Fruit fly (Drosophila melanogaster) whole organism, embryonic: ENCODE measurements around the gene Iru.

ENCODE experiments used
- Abd-B ChIP-seq: fragments of 200-800 bp; sonication (Bioruptor generic); optimal IDR thresholded peaks from 2 replicates; lab custom pipeline; 2018; ENCODE audit warnings: missing biosample characterization, mild to moderate bottlenecking, missing genetic modification characterization, moderate library complexity
- Asciz ChIP-seq: fragments of 200-800 bp; sonication (Bioruptor generic); optimal IDR thresholded peaks from 2 replicates; lab custom pipeline; 2017; ENCODE audit warnings: missing biosample characterization, mild to moderate bottlenecking, missing genetic modification characterization, missing genetic modification reagents
- CG1024 ChIP-seq: fragments of 200-800 bp; sonication (Bioruptor generic); IDR thresholded peaks from 2 replicates; pipeline ENCODE4 v1.3.6; 2022; ENCODE audit warnings: missing biosample characterization, missing genetic modification characterization
- CG11398 ChIP-seq: fragments of 200-800 bp; sonication (Bioruptor generic); optimal IDR thresholded peaks from 2 replicates; lab custom pipeline; 2016; ENCODE audit warnings: missing biosample characterization, missing genetic modification characterization
- CG11504 ChIP-seq: fragments of 200-800 bp; sonication (Bioruptor generic); optimal IDR thresholded peaks from 3 replicates; lab custom pipeline; 2019; ENCODE audit warnings: missing biosample characterization, mild to moderate bottlenecking, missing genetic modification characterization, moderate library complexity
- CG12236 ChIP-seq: fragments of 200-800 bp; sonication (Bioruptor generic); optimal IDR thresholded peaks from 2 replicates; lab custom pipeline; 2016; ENCODE audit warnings: missing biosample characterization, missing genetic modification characterization
- CG12299 ChIP-seq: fragments of 200-800 bp; sonication (Bioruptor generic); optimal IDR thresholded peaks from 2 replicates; lab custom pipeline; 2018; ENCODE audit warnings: missing biosample characterization, mild to moderate bottlenecking, missing genetic modification characterization
- CG13624 ChIP-seq: fragments of 200-800 bp; sonication (Bioruptor generic); optimal IDR thresholded peaks from 2 replicates; lab custom pipeline; 2016; ENCODE audit warnings: missing biosample characterization, missing genetic modification characterization
- CG15479 ChIP-seq: fragments of 200-800 bp; sonication (Bioruptor generic); optimal IDR thresholded peaks from 3 replicates; lab custom pipeline; 2019; ENCODE audit warnings: missing biosample characterization, mild to moderate bottlenecking, missing genetic modification characterization, moderate library complexity
- CG16779 ChIP-seq: fragments of 200-800 bp; sonication (Bioruptor generic); IDR thresholded peaks from 2 replicates; pipeline ENCODE4 v1.3.6; 2022; ENCODE audit warnings: missing biosample characterization, missing genetic modification characterization
- CG17829 ChIP-seq: fragments of 200-800 bp; optimal IDR thresholded peaks from 2 replicates; lab custom pipeline; 2019; ENCODE audit warnings: missing biosample characterization, mild to moderate bottlenecking, missing genetic modification characterization, moderate library complexity
- CG18476 ChIP-seq: fragments of 200-800 bp; sonication (Bioruptor generic); optimal IDR thresholded peaks from 2 replicates; lab custom pipeline; 2016; ENCODE audit warnings: missing biosample characterization, mild to moderate bottlenecking, missing genetic modification characterization
- CG31441 ChIP-seq: fragments of 200-800 bp; sonication (Bioruptor generic); IDR thresholded peaks from 2 replicates; pipeline ENCODE4 v1.3.6; 2022; ENCODE audit warnings: missing biosample characterization, missing genetic modification characterization
- CG32772 ChIP-seq: fragments of 200-800 bp; sonication (Bioruptor generic); IDR thresholded peaks from 2 replicates; pipeline ENCODE4 v1.3.6; 2022; ENCODE audit warnings: missing biosample characterization, missing genetic modification characterization
- CG4282 ChIP-seq: fragments of 200-800 bp; sonication (Bioruptor generic); optimal IDR thresholded peaks from 2 replicates; lab custom pipeline; 2016; ENCODE audit warnings: missing biosample characterization, missing genetic modification characterization
- CG6683 ChIP-seq: fragments of 200-800 bp; sonication (Bioruptor generic); optimal IDR thresholded peaks from 2 replicates; lab custom pipeline; 2017; ENCODE audit warnings: missing biosample characterization, mild to moderate bottlenecking, missing genetic modification characterization, missing genetic modification reagents
- CG7786 ChIP-seq: fragments of 200-800 bp; sonication (Bioruptor generic); optimal IDR thresholded peaks from 2 replicates; lab custom pipeline; 2016; ENCODE audit warnings: missing biosample characterization, missing genetic modification characterization
- CG8290 ChIP-seq, 3 experiments: fragments of 200-800 bp; sonication (Bioruptor generic); optimal IDR thresholded peaks; 2 replicates each; lab custom pipeline; 2016 to 2019; ENCODE audit warnings: missing biosample characterization in 3 of 3, missing genetic modification characterization in 3 of 3, mild to moderate bottlenecking in 2 of 3, moderate library complexity in 1 of 3
- CG9817 ChIP-seq: fragments of 200-800 bp; sonication (Bioruptor generic); optimal IDR thresholded peaks from 2 replicates; lab custom pipeline; 2018; ENCODE audit warnings: missing biosample characterization, mild to moderate bottlenecking, missing genetic modification characterization, moderate library complexity
- CHES-1-like ChIP-seq: fragments of 200-800 bp; sonication (Bioruptor generic); optimal IDR thresholded peaks from 2 replicates; lab custom pipeline; 2016; ENCODE audit warnings: missing biosample characterization, missing genetic modification characterization
- D19A ChIP-seq: fragments of 200-800 bp; optimal IDR thresholded peaks from 3 replicates; lab custom pipeline; 2019; ENCODE audit warnings: missing biosample characterization, mild to moderate bottlenecking, missing genetic modification characterization, moderate library complexity
- H15 ChIP-seq: fragments of 200-800 bp; sonication (Bioruptor generic); IDR thresholded peaks from 3 replicates; pipeline ENCODE4 v1.3.6; 2022; ENCODE audit warnings: missing biosample characterization, missing genetic modification characterization
- H2.0 ChIP-seq: fragments of 200-800 bp; sonication (Bioruptor generic); IDR thresholded peaks from 2 replicates; pipeline ENCODE4 v1.3.6; 2022; ENCODE audit warnings: missing biosample characterization, missing genetic modification characterization
- HLHmδ ChIP-seq: fragments of 200-800 bp; sonication (Bioruptor generic); optimal IDR thresholded peaks from 2 replicates; lab custom pipeline; 2018; ENCODE audit warnings: missing biosample characterization, mild to moderate bottlenecking, missing genetic modification characterization, moderate library complexity
- Med ChIP-seq: fragments of 200-800 bp; sonication (Bioruptor generic); peaks from one replicate; lab custom pipeline; 2016; ENCODE audit warnings: missing biosample characterization, missing genetic modification characterization, mild to moderate bottlenecking, inconsistent platforms, moderate library complexity
- Meics ChIP-seq: fragments of 200-800 bp; sonication (Bioruptor generic); optimal IDR thresholded peaks from 2 replicates; lab custom pipeline; 2017; ENCODE audit warnings: missing biosample characterization, mild to moderate bottlenecking, missing genetic modification characterization
- Ravus ChIP-seq: fragments of 200-800 bp; sonication (Bioruptor generic); IDR thresholded peaks from 2 replicates; pipeline ENCODE4 v1.3.6; 2022; ENCODE audit warnings: missing biosample characterization, missing genetic modification characterization
- Rfx ChIP-seq: fragments of 200-800 bp; sonication (Bioruptor generic); IDR thresholded peaks from 2 replicates; pipeline ENCODE4 v1.3.6; 2022; ENCODE audit warnings: missing biosample characterization, missing genetic modification characterization
- Rx ChIP-seq: fragments of 200-800 bp; sonication (Bioruptor generic); IDR thresholded peaks from 2 replicates; pipeline ENCODE4 v1.3.6; 2022; ENCODE audit warnings: missing biosample characterization, missing genetic modification characterization
- Stat92E ChIP-seq, 3 experiments: fragments of >200 bp in 2 of 3; fragments of 200-800 bp in 1 of 3; sonication (Bioruptor generic) in 1 of 3; optimal IDR thresholded peaks; 2 replicates each; lab custom pipeline; 2017 to 2019; ENCODE audit warnings: missing biosample characterization in 3 of 3, missing genetic modification characterization in 3 of 3, mild to moderate bottlenecking in 1 of 3, moderate library complexity in 1 of 3
- Xrp1 ChIP-seq: fragments of 200-800 bp; sonication (Bioruptor generic); IDR thresholded peaks from 2 replicates; pipeline ENCODE4 v1.3.6; 2022; ENCODE audit warnings: missing biosample characterization, missing genetic modification characterization
- ac ChIP-seq: fragments of 200-800 bp; sonication (Bioruptor generic); optimal IDR thresholded peaks from 3 replicates; lab custom pipeline; 2017; ENCODE audit warnings: missing biosample characterization, mild to moderate bottlenecking, missing genetic modification characterization
- crc ChIP-seq: fragments of 200-800 bp; sonication (Bioruptor generic); optimal IDR thresholded peaks from 2 replicates; lab custom pipeline; 2016; ENCODE audit warnings: missing biosample characterization, missing genetic modification characterization
- cwo ChIP-seq: fragments of 200-800 bp; sonication (Bioruptor generic); optimal IDR thresholded peaks from 3 replicates; lab custom pipeline; 2017; ENCODE audit warnings: missing biosample characterization, missing genetic modification characterization, mild to moderate bottlenecking, moderate library complexity, missing genetic modification reagents
- ems ChIP-seq: fragments of 200-800 bp; sonication (Bioruptor generic); optimal IDR thresholded peaks from 3 replicates; lab custom pipeline; 2016; ENCODE audit warnings: missing biosample characterization, missing genetic modification characterization
- en ChIP-seq: fragments of 200-800 bp; sonication (Bioruptor generic); optimal IDR thresholded peaks from 2 replicates; lab custom pipeline; 2016; ENCODE audit warnings: missing biosample characterization, missing genetic modification characterization
- eyg ChIP-seq: fragments of 200-800 bp; sonication (Bioruptor generic); optimal IDR thresholded peaks from 3 replicates; lab custom pipeline; 2016; ENCODE audit warnings: missing biosample characterization, missing genetic modification characterization
- grau ChIP-seq: fragments of 200-800 bp; optimal IDR thresholded peaks from 3 replicates; lab custom pipeline; 2019; ENCODE audit warnings: missing biosample characterization, mild to moderate bottlenecking, missing genetic modification characterization, moderate library complexity
- gsb-n ChIP-seq: fragments of 200-800 bp; sonication (Bioruptor generic); optimal IDR thresholded peaks from 3 replicates; lab custom pipeline; 2018; ENCODE audit warnings: missing biosample characterization, mild to moderate bottlenecking, missing genetic modification characterization
- insv ChIP-seq, 2 experiments: fragments of 200-800 bp; sonication (Bioruptor generic); optimal IDR thresholded peaks; 3 replicates each; lab custom pipeline; 2016 to 2018; ENCODE audit warnings: missing biosample characterization in 2 of 2, missing genetic modification characterization in 2 of 2
- nerfin-2 ChIP-seq: fragments of 200-800 bp; sonication (Bioruptor generic); IDR thresholded peaks from 2 replicates; pipeline ENCODE4 v1.3.6; 2022; ENCODE audit warnings: missing biosample characterization, missing genetic modification characterization; ENCODE audit not compliant: partially characterized antibody
- p53 ChIP-seq: fragments of 200-800 bp; sonication (Bioruptor generic); optimal IDR thresholded peaks from 2 replicates; lab custom pipeline; 2016; ENCODE audit warnings: missing biosample characterization, missing genetic modification characterization
- sens ChIP-seq: fragments of 200-800 bp; sonication (Bioruptor generic); peaks from one replicate; lab custom pipeline; 2016; ENCODE audit warnings: missing biosample characterization, missing genetic modification characterization
- sna ChIP-seq: fragments of 200-800 bp; sonication (Bioruptor generic); IDR thresholded peaks from 2 replicates; pipeline ENCODE4 v1.3.6; 2022; ENCODE audit warnings: missing biosample characterization, missing genetic modification characterization; ENCODE audit not compliant: partially characterized antibody
- sqz ChIP-seq: fragments of 200-800 bp; sonication (Bioruptor generic); optimal IDR thresholded peaks from 3 replicates; lab custom pipeline; 2018; ENCODE audit warnings: missing biosample characterization, mild to moderate bottlenecking, missing genetic modification characterization
- tio ChIP-seq: fragments of 200-800 bp; sonication (Bioruptor generic); optimal IDR thresholded peaks from 2 replicates; lab custom pipeline; 2017; ENCODE audit warnings: missing biosample characterization, missing genetic modification characterization, inconsistent platforms
- trh ChIP-seq: fragments of 200-800 bp; sonication (Bioruptor generic); optimal IDR thresholded peaks from 2 replicates; lab custom pipeline; 2016; ENCODE audit warnings: missing biosample characterization, missing genetic modification characterization
- twi ChIP-seq: fragments of 200-800 bp; optimal IDR thresholded peaks from 2 replicates; lab custom pipeline; 2019; ENCODE audit warnings: missing biosample characterization, mild to moderate bottlenecking, missing genetic modification characterization, moderate library complexity
- tx ChIP-seq: fragments of 200-800 bp; sonication (Bioruptor generic); optimal IDR thresholded peaks from 2 replicates; lab custom pipeline; 2016; ENCODE audit warnings: missing biosample characterization, missing genetic modification characterization
- vvl ChIP-seq: fragments of 200-800 bp; sonication (Bioruptor generic); IDR thresholded peaks from 2 replicates; pipeline ENCODE4 v1.3.6; 2022; ENCODE audit warnings: missing biosample characterization, missing genetic modification characterization

Gene Iru

DNA sequence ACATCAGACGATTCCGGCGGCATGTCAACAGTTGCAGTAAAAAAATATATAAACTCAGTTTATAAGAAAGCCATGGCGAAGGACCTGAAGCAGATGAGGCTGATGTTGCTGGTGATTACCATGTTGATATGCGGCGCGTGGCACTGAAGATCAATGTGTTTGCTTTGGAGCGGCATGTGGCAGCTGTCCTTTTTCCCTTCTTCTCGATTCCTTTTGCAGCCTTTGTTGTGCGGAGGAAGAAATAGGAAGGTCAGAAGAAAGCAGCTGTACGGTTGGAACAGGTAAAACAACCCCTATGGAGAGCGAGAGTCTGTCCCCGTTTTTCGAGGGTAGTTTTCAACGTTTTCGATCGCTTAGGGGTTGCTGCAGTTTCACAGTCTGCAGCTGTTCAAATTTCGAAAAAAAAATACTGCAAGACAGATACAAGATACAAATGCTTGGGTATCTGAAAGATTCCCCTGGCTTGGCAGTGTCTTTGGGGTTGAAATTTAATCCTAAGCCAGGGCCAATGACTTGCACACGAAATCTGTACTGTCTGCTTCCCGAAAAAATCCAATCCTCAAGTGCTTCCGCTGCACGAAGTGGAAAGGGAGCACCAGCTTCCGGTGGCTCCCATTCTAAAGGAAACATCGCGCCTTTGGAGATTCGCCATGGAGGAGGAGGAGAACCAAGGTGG is 18.7 kb downstream of the Iru start (continued):
- TF ChIP-seq Stat92E (GFP tag; optimal IDR thresholded peaks at IDR 0.05; lab: Kevin White, UChicago): no peak
- TF ChIP-seq CG17829 (tag; lab: Kevin White, UChicago): no peak
- TF ChIP-seq CG6683 (GFP tag; lab: Kevin White, UChicago): no peak
- no peak for TF ChIP-seq CG16779 (GFP tag; lab: Robert Waterston, UW)
- TF ChIP-seq nerfin-2 (GFP tag; lab: Robert Waterston, UW): no peak
- TF ChIP-seq Xrp1: no peak
- no peak for TF ChIP-seq insv (GFP tag; optimal IDR thresholded peaks at IDR 0.05; lab: Kevin White, UChicago)
- TF ChIP-seq cwo: no peak
- no peak for TF ChIP-seq tio (GFP tag; lab: Kevin White, UChicago)
- no peak for TF ChIP-seq sna
- TF ChIP-seq vvl (GFP tag; lab: Robert Waterston, UW): no peak
- TF ChIP-seq CG7786: no peak
- TF ChIP-seq H2.0 (GFP tag; lab: Robert Waterston, UW): no peak
- no peak for TF ChIP-seq en (GFP tag; lab: Kevin White, UChicago)
- no peak for TF ChIP-seq trh
- TF ChIP-seq ems: no peak
- TF ChIP-seq CG15479: peak; percentile 45
- no peak for TF ChIP-seq CG12236
- no peak for TF ChIP-seq CG1024 (GFP tag; lab: Robert Waterston, UW)
- TF ChIP-seq CG18476 (GFP tag; lab: Kevin White, UChicago): peak; percentile 70
- TF ChIP-seq sens (GFP tag; lab: Kevin White, UChicago): peak; percentile 64
- no peak for TF ChIP-seq crc (GFP tag; lab: Kevin White, UChicago)
- no peak for TF ChIP-seq CG31441 (GFP tag; lab: Robert Waterston, UW)
- TF ChIP-seq H15 (GFP tag; lab: Robert Waterston, UW): no peak
- no peak for TF ChIP-seq Asciz (GFP tag; lab: Kevin White, UChicago)
- no peak for TF ChIP-seq Ravus (GFP tag; lab: Robert Waterston, UW)
- no peak for TF ChIP-seq grau (tag; lab: Kevin White, UChicago)
- peak; percentile 95 for TF ChIP-seq ac (GFP tag; lab: Kevin White, UChicago)
- TF ChIP-seq Meics: no peak
- TF ChIP-seq gsb-n (tag; lab: Kevin White, UChicago): no peak
- TF ChIP-seq twi (tag; lab: Kevin White, UChicago): peak; percentile 93
- TF ChIP-seq tx: no peak
- TF ChIP-seq Abd-B (GFP tag; lab: Kevin White, UChicago): no peak
- peak; percentile 84 for TF ChIP-seq HLHmδ (GFP tag; lab: Kevin White, UChicago)
- TF ChIP-seq eyg (GFP tag; lab: Kevin White, UChicago): no peak
- no peak for TF ChIP-seq CG11504 (tag; lab: Kevin White, UChicago)
- TF ChIP-seq sqz: peak; percentile 83
- no peak for TF ChIP-seq CG11398 (GFP tag; lab: Kevin White, UChicago)
- no peak for TF ChIP-seq CG8290 (GFP tag; optimal IDR thresholded peaks at IDR 0.05; lab: Kevin White, UChicago)
- TF ChIP-seq CG8290 (tag; optimal IDR thresholded peaks at IDR 0.05; lab: Kevin White, UChicago): no peak
- TF ChIP-seq CG9817: no peak
- TF ChIP-seq Med (GFP tag; lab: Kevin White, UChicago): peak; percentile 44
- TF ChIP-seq Rx (GFP tag; lab: Robert Waterston, UW): no peak
- no peak for TF ChIP-seq p53 (GFP tag; lab: Kevin White, UChicago)
- no peak for TF ChIP-seq CG32772
- no peak for TF ChIP-seq CG13624 (GFP tag; lab: Kevin White, UChicago)
- TF ChIP-seq CG12299 (tag; lab: Kevin White, UChicago): no peak
- no peak for TF ChIP-seq CG4282
- no peak for TF ChIP-seq D19A
- TF ChIP-seq Rfx (GFP tag; lab: Robert Waterston, UW): no peak
- TF ChIP-seq CHES-1-like (GFP tag; lab: Kevin White, UChicago): no peak
